Fruit fly (Drosophila melanogaster) whole organism, embryonic: Measurements from ENCODE around the gene fry.

Experiments used
- ATbp ChIP-seq: fragments of 200-800 bp; sonication (Bioruptor generic); optimal IDR thresholded peaks from 2 replicates; lab custom pipeline; 2017; ENCODE audit warnings: missing biosample characterization, mild to moderate bottlenecking, missing genetic modification characterization, missing genetic modification reagents
- Adf1 ChIP-seq: fragments of 200-800 bp; sonication (Bioruptor generic); IDR thresholded peaks from 2 replicates; pipeline ENCODE4 v1.3.6; 2022; ENCODE audit warnings: missing biosample characterization, missing genetic modification characterization
- CG10366 ChIP-seq: fragments of 200-800 bp; sonication (Bioruptor generic); IDR thresholded peaks from 2 replicates; pipeline ENCODE4 v1.3.6; 2022; ENCODE audit warnings: missing biosample characterization, missing genetic modification characterization
- CG1529 ChIP-seq: fragments of 200-800 bp; sonication (Bioruptor generic); optimal IDR thresholded peaks from 3 replicates; lab custom pipeline; 2018; ENCODE audit warnings: missing biosample characterization, missing genetic modification characterization
- CG17568 ChIP-seq: fragments of 200-800 bp; sonication (Bioruptor generic); optimal IDR thresholded peaks from 2 replicates; lab custom pipeline; 2018; ENCODE audit warnings: missing biosample characterization, mild to moderate bottlenecking, missing genetic modification characterization, moderate library complexity
- CG18599 ChIP-seq: fragments of 200-800 bp; sonication (Bioruptor generic); optimal IDR thresholded peaks from 3 replicates; lab custom pipeline; 2017; ENCODE audit warnings: missing biosample characterization, missing genetic modification characterization, mild to moderate bottlenecking, moderate library complexity, missing genetic modification reagents
- CG2678 ChIP-seq: fragments of 200-800 bp; sonication (Bioruptor generic); optimal IDR thresholded peaks from 3 replicates; lab custom pipeline; 2019; ENCODE audit warnings: missing biosample characterization, mild to moderate bottlenecking, missing genetic modification characterization, moderate library complexity
- CG3163 ChIP-seq: fragments of 200-800 bp; sonication (Bioruptor generic); optimal IDR thresholded peaks from 3 replicates; lab custom pipeline; 2016; ENCODE audit warnings: missing biosample characterization, missing genetic modification characterization
- CG34376 ChIP-seq: fragments of 200-800 bp; sonication (Bioruptor generic); optimal IDR thresholded peaks from 2 replicates; lab custom pipeline; 2018; ENCODE audit warnings: missing biosample characterization, mild to moderate bottlenecking, missing genetic modification characterization
- CG5953 ChIP-seq: fragments of 200-800 bp; sonication (Bioruptor generic); IDR thresholded peaks from 2 replicates; pipeline ENCODE4 v1.3.6; 2022; ENCODE audit warnings: missing biosample characterization, missing genetic modification characterization
- CG6689 ChIP-seq: fragments of 200-800 bp; sonication (Bioruptor generic); IDR thresholded peaks from 2 replicates; pipeline ENCODE4 v1.3.6; 2022; ENCODE audit warnings: missing biosample characterization, missing genetic modification characterization
- CG7556 ChIP-seq: fragments of 200-800 bp; sonication (Bioruptor generic); optimal IDR thresholded peaks from 2 replicates; lab custom pipeline; 2017; ENCODE audit warnings: missing biosample characterization, mild to moderate bottlenecking, missing genetic modification characterization
- D19A ChIP-seq: fragments of 200-800 bp; optimal IDR thresholded peaks from 3 replicates; lab custom pipeline; 2019; ENCODE audit warnings: missing biosample characterization, mild to moderate bottlenecking, missing genetic modification characterization, moderate library complexity
- Deaf1 ChIP-seq: fragments of 200-800 bp; optimal IDR thresholded peaks from 3 replicates; lab custom pipeline; 2019; ENCODE audit warnings: missing biosample characterization, mild to moderate bottlenecking, missing genetic modification characterization, moderate library complexity
- E2f1 ChIP-seq: fragments of 200-800 bp; sonication (Bioruptor generic); IDR thresholded peaks from 2 replicates; pipeline ENCODE4 v1.3.6; 2022; ENCODE audit warnings: missing biosample characterization, missing genetic modification characterization
- E2f2 ChIP-seq: fragments of 200-800 bp; sonication (Bioruptor generic); IDR thresholded peaks from 2 replicates; pipeline ENCODE4 v1.3.6; 2022; ENCODE audit warnings: missing biosample characterization, missing genetic modification characterization
- Fer3 ChIP-seq: fragments of 200-800 bp; sonication (Bioruptor generic); optimal IDR thresholded peaks from 2 replicates; lab custom pipeline; 2018; ENCODE audit warnings: missing biosample characterization, mild to moderate bottlenecking, missing genetic modification characterization, moderate library complexity
- Hmr ChIP-seq: fragments of 200-800 bp; sonication (Bioruptor generic); optimal IDR thresholded peaks from 3 replicates; lab custom pipeline; 2017; ENCODE audit warnings: mild to moderate bottlenecking, missing biosample characterization, missing genetic modification reagents, missing genetic modification characterization
- PHDP ChIP-seq: fragments of 200-800 bp; sonication (Bioruptor generic); optimal IDR thresholded peaks from 3 replicates; lab custom pipeline; 2018; ENCODE audit warnings: missing biosample characterization, mild to moderate bottlenecking, missing genetic modification characterization, moderate library complexity
- Sox100B ChIP-seq: fragments of 200-800 bp; sonication (Bioruptor generic); optimal IDR thresholded peaks from 3 replicates; lab custom pipeline; 2018; ENCODE audit warnings: missing biosample characterization, mild to moderate bottlenecking, missing genetic modification characterization
- Trl ChIP-seq, 3 experiments: fragments of >200 bp in 2 of 3; fragments of 200-800 bp in 1 of 3; sonication (Bioruptor generic) in 1 of 3; optimal IDR thresholded peaks; 2 replicates in 1 of 3; 3 replicates in 2 of 3; lab custom pipeline; 2016 to 2017; ENCODE audit warnings: missing biosample characterization in 1 of 3, missing genetic modification characterization in 1 of 3
- Xrp1 ChIP-seq: fragments of 200-800 bp; sonication (Bioruptor generic); IDR thresholded peaks from 2 replicates; pipeline ENCODE4 v1.3.6; 2022; ENCODE audit warnings: missing biosample characterization, missing genetic modification characterization
- amos ChIP-seq: fragments of 200-800 bp; sonication (Bioruptor generic); IDR thresholded peaks from 2 replicates; pipeline ENCODE4 v1.3.6; 2022; ENCODE audit warnings: missing biosample characterization, missing genetic modification characterization; ENCODE audit not compliant: partially characterized antibody
- ap ChIP-seq: fragments of 200-800 bp; sonication (Bioruptor generic); IDR thresholded peaks from 2 replicates; pipeline ENCODE4 v1.3.6; 2022; ENCODE audit warnings: missing biosample characterization, missing genetic modification characterization
- chinmo ChIP-seq: fragments of 200-800 bp; sonication (Bioruptor generic); IDR thresholded peaks from 4 replicates; pipeline ENCODE4 v1.3.6; 2022; ENCODE audit warnings: missing biosample characterization, missing genetic modification characterization; ENCODE audit not compliant: partially characterized antibody
- ci ChIP-seq: fragments of 200-800 bp; sonication (Bioruptor generic); IDR thresholded peaks from 3 replicates; pipeline ENCODE4 v1.3.6; 2022; ENCODE audit warnings: missing biosample characterization, missing genetic modification characterization
- crol ChIP-seq: fragments of 200-800 bp; sonication (Bioruptor generic); IDR thresholded peaks from 2 replicates; pipeline ENCODE4 v1.3.6; 2022; ENCODE audit warnings: missing biosample characterization, missing genetic modification characterization
- ewg ChIP-seq: fragments of 200-800 bp; sonication (Bioruptor generic); optimal IDR thresholded peaks from 3 replicates; lab custom pipeline; 2017; ENCODE audit warnings: mild to moderate bottlenecking, missing biosample characterization, missing genetic modification reagents, missing genetic modification characterization
- gcm2 ChIP-seq: fragments of 200-800 bp; sonication (Bioruptor generic); optimal IDR thresholded peaks from 2 replicates; lab custom pipeline; 2016; ENCODE audit warnings: missing biosample characterization, missing genetic modification characterization
- gem ChIP-seq: fragments of 200-800 bp; sonication (Bioruptor generic); optimal IDR thresholded peaks from 2 replicates; lab custom pipeline; 2019; ENCODE audit warnings: missing biosample characterization, mild to moderate bottlenecking, missing genetic modification characterization, moderate library complexity
- grau ChIP-seq: fragments of 200-800 bp; optimal IDR thresholded peaks from 3 replicates; lab custom pipeline; 2019; ENCODE audit warnings: missing biosample characterization, mild to moderate bottlenecking, missing genetic modification characterization, moderate library complexity
- hkb ChIP-seq, 2 experiments: fragments of 200-800 bp in 1 of 2; fragments of >200 bp in 1 of 2; sonication (Bioruptor generic) in 1 of 2; IDR thresholded peaks in 1 of 2; optimal IDR thresholded peaks in 1 of 2; 2 replicates each; pipeline versions ENCODE4 v1.3.6 to Lab custom; 2017 to 2022; ENCODE audit warnings: missing biosample characterization in 1 of 2, missing genetic modification characterization in 1 of 2
- klu ChIP-seq: fragments of 200-800 bp; sonication (Bioruptor generic); IDR thresholded peaks from 2 replicates; pipeline ENCODE4 v1.3.6; 2022; ENCODE audit warnings: missing biosample characterization, missing genetic modification characterization
- lab ChIP-seq: fragments of 200-800 bp; sonication (Bioruptor generic); optimal IDR thresholded peaks from 3 replicates; lab custom pipeline; 2017; ENCODE audit warnings: missing biosample characterization, missing genetic modification characterization, mild to moderate bottlenecking, moderate library complexity, missing genetic modification reagents
- lilli ChIP-seq: fragments of 200-800 bp; sonication (Bioruptor generic); optimal IDR thresholded peaks from 3 replicates; lab custom pipeline; 2016; ENCODE audit warnings: missing biosample characterization, missing genetic modification characterization
- lola ChIP-seq, 3 experiments: fragments of >200 bp in 2 of 3; fragments of 200-800 bp in 1 of 3; sonication (Bioruptor generic) in 1 of 3; optimal IDR thresholded peaks; 2 replicates each; lab custom pipeline; 2017 to 2019; ENCODE audit warnings: missing biosample characterization in 3 of 3, missing genetic modification characterization in 3 of 3, mild to moderate bottlenecking in 1 of 3, moderate library complexity in 1 of 3
- luna ChIP-seq: fragments of 200-800 bp; sonication (Bioruptor generic); optimal IDR thresholded peaks from 2 replicates; lab custom pipeline; 2016; ENCODE audit warnings: missing biosample characterization, missing genetic modification characterization
- mirr ChIP-seq: fragments of 200-800 bp; sonication (Bioruptor generic); optimal IDR thresholded peaks from 3 replicates; lab custom pipeline; 2018; ENCODE audit warnings: missing biosample characterization, mild to moderate bottlenecking, missing genetic modification characterization
- nau ChIP-seq: fragments of 200-800 bp; sonication (Bioruptor generic); optimal IDR thresholded peaks from 3 replicates; lab custom pipeline; 2017; ENCODE audit warnings: missing biosample characterization, mild to moderate bottlenecking, missing genetic modification characterization, missing genetic modification reagents
- onecut ChIP-seq: fragments of 200-800 bp; sonication (Bioruptor generic); IDR thresholded peaks from 2 replicates; pipeline ENCODE4 v1.3.6; 2022; ENCODE audit warnings: missing biosample characterization, missing genetic modification characterization
- otp ChIP-seq: fragments of 200-800 bp; sonication (Bioruptor generic); IDR thresholded peaks from 3 replicates; pipeline ENCODE4, ENCODE4 v1.3.6; 2022; ENCODE audit warnings: missing biosample characterization, missing genetic modification characterization
- seq ChIP-seq: fragments of 200-800 bp; sonication (Bioruptor generic); IDR thresholded peaks from 2 replicates; pipeline ENCODE4 v1.3.6; 2022; ENCODE audit warnings: missing biosample characterization, missing genetic modification characterization
- shn ChIP-seq: fragments of 200-800 bp; sonication (Bioruptor generic); optimal IDR thresholded peaks from 3 replicates; lab custom pipeline; 2016; ENCODE audit warnings: missing biosample characterization, missing genetic modification characterization
- slbo ChIP-seq: fragments of 200-800 bp; sonication (Bioruptor generic); IDR thresholded peaks from 2 replicates; pipeline ENCODE4 v1.3.6; 2022; ENCODE audit warnings: missing biosample characterization, missing genetic modification characterization
- sna ChIP-seq: fragments of 200-800 bp; sonication (Bioruptor generic); IDR thresholded peaks from 2 replicates; pipeline ENCODE4 v1.3.6; 2022; ENCODE audit warnings: missing biosample characterization, missing genetic modification characterization; ENCODE audit not compliant: partially characterized antibody
- stc ChIP-seq: fragments of 200-800 bp; sonication (Bioruptor generic); IDR thresholded peaks from 2 replicates; pipeline ENCODE4 v1.3.6; 2022; ENCODE audit warnings: missing biosample characterization, missing genetic modification characterization

fry gene

DNA sequence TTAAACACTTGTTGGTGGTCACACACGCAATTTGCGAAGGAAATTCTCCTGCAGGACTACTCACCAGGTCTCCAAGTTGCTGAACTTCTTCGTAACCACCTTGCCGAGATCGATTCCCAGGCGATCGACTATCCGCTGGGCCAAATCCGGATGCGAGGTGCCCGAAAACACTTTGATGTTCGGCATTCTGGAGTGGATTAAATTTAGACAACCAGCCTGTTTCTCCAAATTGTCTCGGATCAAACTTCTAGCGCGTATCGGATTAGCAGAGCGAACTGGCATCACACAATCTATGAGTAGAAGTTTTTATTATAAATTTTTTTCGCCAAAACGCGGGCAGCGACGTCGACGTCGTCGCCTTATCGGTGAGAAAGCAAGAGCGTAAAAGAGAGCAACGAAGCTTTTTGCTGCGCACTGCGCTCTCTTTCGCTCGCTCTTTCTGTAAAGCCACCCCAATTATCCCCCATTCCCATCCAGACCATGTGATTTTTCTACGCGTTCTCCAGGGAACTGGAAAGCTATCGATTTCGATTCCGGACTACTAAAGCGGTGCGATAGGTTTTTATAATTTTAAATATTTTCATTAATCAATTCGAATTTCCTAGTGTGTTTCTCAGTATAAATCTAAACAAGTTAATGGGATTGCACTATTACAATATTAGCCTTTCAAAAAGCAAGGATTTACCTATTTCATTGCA lies 15.4 kb upstream of the fry start (continued):
- TF ChIP-seq D19A (tag; lab: Kevin White, UChicago) (no peak), lab (GFP tag; lab: Kevin White, UChicago) (peak; percentile 9), CG34376 (peak; percentile 51), CG3163 (GFP tag; lab: Kevin White, UChicago) (peak; percentile 86), E2f2 (GFP tag; lab: Robert Waterston, UW) (no peak), luna (GFP tag; lab: Kevin White, UChicago) (no peak), sna (0 out of 2 replicates have a peak, but pooled peaks have one; percentile 30), ci (GFP tag; lab: Robert Waterston, UW) (peak; percentile 38; the same call in 1 of the 3 replicates), chinmo (GFP tag; lab: Robert Waterston, UW) (peak; percentile 87; the same call in 2 of the 4 replicates), nau (GFP tag; lab: Kevin White, UChicago) (no peak), Deaf1 (tag; lab: Kevin White, UChicago) (no peak), seq (GFP tag; lab: Robert Waterston, UW) (peak; percentile 49; the same call in 1 of the 2 replicates), mirr (GFP tag; lab: Kevin White, UChicago) (peak; percentile 40), CG7556 (GFP tag; lab: Kevin White, UChicago) (no peak), ewg (GFP tag; lab: Kevin White, UChicago) (peak; percentile 24), lilli (GFP tag; lab: Kevin White, UChicago) (no peak), grau (tag; lab: Kevin White, UChicago) (no peak), crol (no peak), CG2678 (tag; lab: Kevin White, UChicago) (peak; percentile 14), CG17568 (GFP tag; lab: Kevin White, UChicago) (peak; percentile 31)
- TF ChIP-seq, all 482 proteins: peak for 45

- peak; percentile 39; the same call in 1 of the 2 replicates for TF ChIP-seq CG6689 (GFP tag; lab: Robert Waterston, UW)
- no peak for TF ChIP-seq amos
- TF ChIP-seq CG17568 (GFP tag; lab: Kevin White, UChicago) = peak; percentile 10
- no peak for TF ChIP-seq hkb (optimal IDR thresholded peaks at IDR 0.05; lab: Kevin White, UChicago)
- TF ChIP-seq hkb (GFP tag; IDR thresholded peaks at IDR 0.05; lab: Robert Waterston, UW) = peak; percentile 58
- peak; percentile 27; the same call in 1 of the 2 replicates for TF ChIP-seq E2f1 (GFP tag; lab: Robert Waterston, UW)
- TF ChIP-seq ap (GFP tag; lab: Robert Waterston, UW) = 0 out of 2 replicates have a peak, but pooled peaks have one; percentile 26
- no peak for TF ChIP-seq CG1529 (GFP tag; lab: Kevin White, UChicago)
- peak; percentile 31; the same call in 1 of the 2 replicates for TF ChIP-seq onecut (GFP tag; lab: Robert Waterston, UW)
- TF ChIP-seq Xrp1 = peak; percentile 56; the same call in 1 of the 2 replicates
- TF ChIP-seq lola (GFP tag; optimal IDR thresholded peaks at IDR 0.05; lab: Kevin White, UChicago) = no peak
- peak in 1 of 2 experiments; percentile 2 for TF ChIP-seq Trl (optimal IDR thresholded peaks at IDR 0.05; lab: Kevin White, UChicago)
- TF ChIP-seq Trl (GFP tag; optimal IDR thresholded peaks at IDR 0.05; lab: Kevin White, UChicago) = no peak
- peak; percentile 33; the same call in 1 of the 3 replicates for TF ChIP-seq otp
- TF ChIP-seq CG10366 (GFP tag; lab: Robert Waterston, UW) = peak; percentile 37; the same call in 1 of the 2 replicates
- TF ChIP-seq Fer3 (tag; lab: Kevin White, UChicago) = no peak
- TF ChIP-seq Adf1 = peak; percentile 6; the same call in 1 of the 2 replicates
- peak; percentile 45 for TF ChIP-seq gem (tag; lab: Kevin White, UChicago)
- peak; percentile 57; the same call in 1 of the 2 replicates for TF ChIP-seq stc (GFP tag; lab: Robert Waterston, UW)
- no peak for TF ChIP-seq gcm2
- peak; percentile 19 for TF ChIP-seq Hmr (GFP tag; lab: Kevin White, UChicago)
- TF ChIP-seq CG18599 (GFP tag; lab: Kevin White, UChicago) = peak; percentile 28
- TF ChIP-seq slbo (GFP tag; lab: Robert Waterston, UW) = peak; percentile 38; the same call in 1 of the 2 replicates
- no peak for TF ChIP-seq CG5953
- TF ChIP-seq ATbp (GFP tag; lab: Kevin White, UChicago) = peak; percentile 9
- TF ChIP-seq shn (GFP tag; lab: Kevin White, UChicago) = no peak
- TF ChIP-seq klu (GFP tag; lab: Robert Waterston, UW) = no peak
- TF ChIP-seq PHDP (tag; lab: Kevin White, UChicago) = peak; percentile 4
- TF ChIP-seq Sox100B (GFP tag; lab: Kevin White, UChicago) = peak; percentile 6
Observed at dm6 chr3L:9693552-9694133, 14.7 kb upstream of the fry start.
